Worm (Caenorhabditis elegans) whole organism, L2 larva: ENCODE data around the gene srz-25.

Experiments
- ZK546.5 ChIP-seq: sonication (generic microtip); optimal IDR thresholded peaks from 2 replicates; lab custom pipeline; 2017; ENCODE audit warnings: missing biosample characterization, missing genetic modification characterization
- egl-27 ChIP-seq: sonication (generic microtip); optimal IDR thresholded peaks from 3 replicates; lab custom pipeline; 2017; ENCODE audit warnings: missing biosample characterization, missing genetic modification reagents, missing genetic modification characterization
- elt-3 ChIP-seq: sonication (generic microtip); optimal IDR thresholded peaks from 2 replicates; lab custom pipeline; 2017; ENCODE audit warnings: missing biosample characterization, missing genetic modification characterization
- unc-62 ChIP-seq: fragments of 150-350 bp; optimal IDR thresholded peaks from 2 replicates; lab custom pipeline; 2014; ENCODE audit warnings: missing biosample characterization, missing genetic modification reagents, missing genetic modification characterization

DNA sequence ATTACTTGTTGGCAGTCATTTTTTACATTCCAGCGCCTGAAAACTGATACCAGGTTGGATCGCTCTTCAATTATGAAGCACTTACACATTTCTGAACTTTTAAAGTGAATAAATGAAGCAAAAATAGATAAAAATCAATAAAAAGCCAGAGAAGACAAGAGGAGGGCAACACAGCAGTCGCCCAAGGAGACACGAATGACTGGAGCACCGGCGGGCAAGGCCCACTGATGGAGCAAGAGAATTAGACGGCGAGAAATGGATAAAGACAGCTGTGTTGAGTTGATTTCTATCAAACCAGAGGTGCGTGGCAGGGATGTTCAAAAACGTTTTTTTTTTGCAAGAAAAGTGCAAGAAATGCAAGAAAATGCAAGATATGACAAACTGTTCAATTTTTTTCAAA is 1.1 kb upstream of the srz-25 start:
- TF ChIP-seq unc-62 (GFP tag; lab: Kevin White, UChicago) = no peak
- TF ChIP-seq egl-27 (tag; lab: Kevin White, UChicago) = no peak
- no peak for TF ChIP-seq ZK546.5
- no peak for TF ChIP-seq elt-3
